Worm (Caenorhabditis elegans): ENCODE data around the gene C44B11.4.

Gene C44B11.4

DNA sequence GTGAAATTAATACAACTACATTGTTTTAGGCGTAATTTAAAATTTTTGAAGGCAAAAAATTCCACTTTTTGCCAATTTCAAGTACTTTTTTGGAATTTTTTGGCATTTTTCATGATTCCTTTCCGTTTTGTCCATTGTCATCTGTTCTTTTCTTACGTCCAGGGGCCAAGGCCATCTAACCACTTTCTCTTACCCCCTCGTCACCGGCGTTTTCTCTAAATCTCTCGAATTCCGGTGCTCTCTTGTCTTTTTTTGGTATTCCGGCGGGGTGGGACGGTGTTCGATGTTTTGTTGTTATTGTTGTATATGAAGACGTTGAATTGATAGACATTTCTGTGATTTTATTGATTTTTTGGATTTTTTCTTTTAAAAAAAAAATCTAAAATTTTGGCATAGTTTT is 18.0 kb upstream of the C44B11.4 start:
- TF ChIP-seq hmg-11 (tag; optimal IDR thresholded peaks at IDR 0.05): no peak
- peak; percentile 64 for TF ChIP-seq nhr-23 (tag; optimal IDR thresholded peaks at IDR 0.05)
- no peak for TF ChIP-seq nfya-1 (tag; optimal IDR thresholded peaks at IDR 0.05; ENCODE audit: insufficient read depth)
- TF ChIP-seq nhr-25 (tag; optimal IDR thresholded peaks at IDR 0.05): peak; percentile 80
- TF ChIP-seq aly-2 (tag; optimal IDR thresholded peaks at IDR 0.05): no peak
- no peak for TF ChIP-seq elt-3 (tag; optimal IDR thresholded peaks at IDR 0.05)

DNA sequence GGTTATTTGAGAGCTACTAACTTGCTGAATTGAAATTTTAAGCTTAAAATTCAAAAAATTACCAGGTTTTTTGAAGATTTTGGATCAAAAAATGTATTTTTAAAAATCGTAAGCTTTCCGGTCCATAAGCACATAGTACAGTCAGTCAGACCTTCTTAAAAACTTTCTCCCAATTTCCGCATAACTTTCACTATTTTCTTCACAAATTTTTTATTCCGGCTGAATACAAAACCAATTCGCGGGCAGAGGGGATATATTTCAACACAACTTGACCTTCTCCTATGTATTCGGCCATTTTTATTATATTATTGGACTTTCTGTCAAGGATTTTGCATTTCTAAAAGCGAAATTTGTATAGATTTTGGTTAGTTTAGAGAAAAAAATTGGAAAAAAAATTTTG is 16.9 kb upstream of the C44B11.4 start:
- no peak for TF ChIP-seq nhr-76 (tag; optimal IDR thresholded peaks at IDR 0.05)
- TF ChIP-seq nhr-23 (tag; optimal IDR thresholded peaks at IDR 0.05): no peak
- TF ChIP-seq egl-5 (tag; optimal IDR thresholded peaks at IDR 0.05): no peak
- no peak for TF ChIP-seq daf-12 (tag; optimal IDR thresholded peaks at IDR 0.05)
- no peak for TF ChIP-seq ceh-82 (tag; optimal IDR thresholded peaks at IDR 0.05)
- TF ChIP-seq ceh-9 (tag; optimal IDR thresholded peaks at IDR 0.05): no peak
- TF ChIP-seq ztf-11 (tag; optimal IDR thresholded peaks at IDR 0.05): no peak

DNA sequence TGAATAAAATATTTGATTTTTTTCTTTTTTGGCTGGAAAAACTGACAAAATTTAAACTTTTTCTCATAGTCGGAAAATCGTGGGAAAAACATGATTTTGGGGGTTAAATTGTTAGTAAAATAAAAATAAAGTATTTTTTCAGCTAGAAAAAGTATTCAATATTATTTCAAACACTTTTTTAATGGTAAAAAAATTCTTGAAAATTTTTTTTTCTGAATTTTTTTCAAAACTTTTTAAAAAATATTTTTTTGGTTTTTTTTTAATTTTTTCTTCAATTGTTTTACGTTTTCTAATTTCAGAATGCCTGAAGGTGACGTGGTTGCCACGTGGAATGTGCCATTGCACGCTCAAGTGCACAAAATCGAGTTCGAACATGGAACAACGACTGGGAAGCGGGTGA is 11.4 kb upstream of the C44B11.4 start, which contains the start of gene C44B11.1:
TSS of gene C44B11.1 (plus strand) at position 301 of the 400 bp plus-strand sequence.
- TF ChIP-seq nhr-11 (tag; optimal IDR thresholded peaks at IDR 0.05) (no peak), eor-1 (tag; optimal IDR thresholded peaks at IDR 0.05) (no peak), jun-1 (tag; optimal IDR thresholded peaks at IDR 0.05) (no peak), pha-4 (tag; optimal IDR thresholded peaks at IDR 0.05) (no peak), sea-2 (GFP tag; optimal IDR thresholded peaks at IDR 0.05) (no peak), unc-39 (tag; optimal IDR thresholded peaks at IDR 0.05) (no peak), daf-12 (tag; optimal IDR thresholded peaks at IDR 0.05) (no peak), aly-2 (tag; optimal IDR thresholded peaks at IDR 0.05) (no peak), skn-1 (tag; optimal IDR thresholded peaks at IDR 0.05) (no peak), unc-62 (GFP tag; optimal IDR thresholded peaks at IDR 0.05) (no peak), elt-3 (tag; optimal IDR thresholded peaks at IDR 0.05) (no peak), nhr-23 (tag; optimal IDR thresholded peaks at IDR 0.05) (no peak), lin-15B (tag; optimal IDR thresholded peaks at IDR 0.05) (no peak), egl-5 (tag; optimal IDR thresholded peaks at IDR 0.05) (no peak), lin-39 (tag; optimal IDR thresholded peaks at IDR 0.05) (no peak), nhr-25 (tag; optimal IDR thresholded peaks at IDR 0.05) (no peak)

DNA sequence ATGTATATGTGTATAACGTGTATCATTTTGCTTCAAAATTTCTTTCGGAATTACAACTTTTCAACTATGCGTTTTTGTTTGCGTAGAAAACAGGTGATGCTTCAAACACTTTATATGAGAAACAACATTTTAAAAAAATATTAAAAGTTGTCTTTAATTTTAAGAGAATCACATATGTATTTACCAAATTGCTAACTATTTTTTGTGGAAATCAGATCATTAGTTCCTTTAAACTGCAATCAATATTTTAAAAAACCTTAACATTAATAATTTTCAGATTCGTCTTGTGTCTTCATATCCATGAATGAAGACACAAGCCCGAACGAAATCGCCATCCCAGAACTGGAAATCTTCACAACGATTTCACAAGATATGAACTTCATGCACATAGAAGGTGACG is 9.3 kb upstream of the C44B11.4 start, which contains the start of gene C44B11.6:
TSS of gene C44B11.6 (plus strand) at position 301 of the 400 bp plus-strand sequence.
- no peak for TF ChIP-seq egl-27 (tag; optimal IDR thresholded peaks at IDR 0.05)
- no peak for TF ChIP-seq R02D3.7 (tag; optimal IDR thresholded peaks at IDR 0.05)
- TF ChIP-seq ama-1 (optimal IDR thresholded peaks at IDR 0.05): no peak
- no peak for TF ChIP-seq nfya-1 (tag; optimal IDR thresholded peaks at IDR 0.05; ENCODE audit: insufficient read depth)

DNA sequence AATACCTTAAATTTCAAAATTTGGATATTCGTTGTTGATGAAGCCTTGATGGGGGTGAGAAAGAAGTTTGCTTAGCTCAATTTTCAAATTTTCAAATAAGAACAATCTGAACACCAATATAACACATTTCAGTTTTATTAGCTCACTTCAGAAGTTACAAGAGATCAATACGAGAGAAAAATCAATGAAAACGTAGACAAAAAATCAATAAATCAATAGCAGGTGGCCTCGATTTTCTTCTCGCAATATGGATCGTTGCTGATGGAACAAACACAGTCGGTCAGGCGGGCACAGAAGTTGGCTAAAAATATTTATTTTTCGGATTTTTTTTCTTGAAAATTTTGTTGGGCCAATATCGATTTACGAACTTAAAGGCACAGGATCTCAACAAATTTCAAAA is 1.5 kb downstream of the C44B11.4 start:
- TF ChIP-seq ceh-28 (tag; optimal IDR thresholded peaks at IDR 0.05) (peak; percentile 81), nhr-76 (tag; optimal IDR thresholded peaks at IDR 0.05) (no peak)

DNA sequence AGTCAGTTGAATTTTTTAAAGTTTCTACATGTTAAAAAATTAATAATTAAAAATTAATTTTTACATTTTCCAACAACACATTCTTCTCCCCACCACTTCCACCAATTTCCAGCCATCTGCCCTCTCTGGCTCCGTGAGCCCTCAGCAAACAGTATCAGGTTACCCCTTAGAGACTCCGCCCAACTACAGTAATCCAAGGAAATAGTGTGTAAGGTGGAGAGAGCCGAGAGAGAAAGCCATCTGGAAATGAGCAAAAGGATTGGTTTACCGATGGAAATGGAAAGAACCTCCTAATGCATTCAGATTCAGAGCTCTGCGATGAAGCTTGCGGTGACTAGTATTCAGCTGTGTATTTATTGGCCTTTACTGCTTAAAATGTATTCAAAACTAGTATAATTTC is 3.3 kb downstream of the C44B11.4 start:
- TF ChIP-seq skn-1 (tag; optimal IDR thresholded peaks at IDR 0.05) (no peak), lin-15B (tag; optimal IDR thresholded peaks at IDR 0.05) (no peak), ZK546.5 (tag; optimal IDR thresholded peaks at IDR 0.05) (no peak), ceh-16 (tag; optimal IDR thresholded peaks at IDR 0.05) (no peak), nhr-77 (tag; optimal IDR thresholded peaks at IDR 0.05) (no peak)

DNA sequence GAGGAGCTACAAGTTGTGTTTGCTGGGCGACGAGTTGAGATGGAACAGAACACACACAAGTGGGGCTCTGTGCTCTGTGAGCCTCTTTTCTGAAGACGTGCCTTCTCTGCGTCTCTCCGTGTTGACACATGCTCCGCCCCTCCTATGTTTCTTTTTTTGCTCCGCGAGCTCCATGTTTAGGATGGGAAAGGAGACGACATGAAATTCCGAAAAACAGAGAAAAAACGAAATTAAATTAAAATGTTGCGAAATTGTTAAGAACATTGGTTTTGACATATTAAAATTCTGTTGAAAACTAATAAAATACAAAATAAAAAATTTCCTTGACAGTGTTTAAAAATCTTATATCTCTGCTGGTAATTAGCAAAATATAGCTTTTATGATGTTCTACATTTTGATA is 4.4 kb downstream of the C44B11.4 start, which contains the start of gene mec-12:
TSS of gene mec-12 (minus strand) at position 91 of the 400 bp plus-strand sequence.
- TF ChIP-seq egl-27 (tag; optimal IDR thresholded peaks at IDR 0.05) (no peak), hmg-11 (tag; optimal IDR thresholded peaks at IDR 0.05) (peak; percentile 19), nfya-1 (tag; optimal IDR thresholded peaks at IDR 0.05; ENCODE audit: insufficient read depth) (peak; percentile 58)
